Worm (Caenorhabditis elegans): ENCODE results near the gene nfi-1.

nfi-1 gene

DNA sequence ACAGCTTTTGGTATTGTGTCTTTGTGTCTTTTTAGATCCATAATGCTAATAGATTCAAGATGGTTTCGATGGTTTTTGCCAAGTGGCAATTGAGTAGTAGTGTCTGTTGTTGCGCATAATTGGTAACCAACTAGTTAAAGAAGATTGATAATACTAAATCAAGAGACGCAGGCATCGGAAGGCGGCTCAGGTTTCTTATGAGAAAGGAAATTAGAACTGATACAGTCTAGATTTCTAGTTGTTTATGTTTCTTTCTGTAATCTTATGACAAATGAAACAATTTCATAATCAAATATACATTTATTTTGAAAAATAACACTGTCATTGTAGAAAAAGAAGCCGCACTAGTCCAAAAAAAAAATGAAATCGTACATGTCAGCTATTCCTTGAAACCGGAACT is 15.8 kb downstream of the nfi-1 start, which contains the start of gene ZK1290.10:
Gene ZK1290.10 (minus strand): TSS at position 101 of the 400 bp plus-strand sequence.
- TF ChIP-seq aly-1 (tag; optimal IDR thresholded peaks at IDR 0.05), result no peak
- TF ChIP-seq hnd-1 (tag; optimal IDR thresholded peaks at IDR 0.05), result no peak
- TF ChIP-seq tra-4 (tag; optimal IDR thresholded peaks at IDR 0.05), result no peak
- no peak for TF ChIP-seq pes-1 (GFP tag; IDR thresholded peaks at IDR 0.05)
- TF ChIP-seq ama-1 (optimal IDR thresholded peaks at IDR 0.05), result no peak
- TF ChIP-seq scrt-1 (GFP tag; IDR thresholded peaks at IDR 0.05), result no peak
- TF ChIP-seq hmbx-1 (tag; optimal IDR thresholded peaks at IDR 0.05), result no peak
- no peak for TF ChIP-seq hmg-4 (GFP tag; optimal IDR thresholded peaks at IDR 0.05)
- TF ChIP-seq F13C5.2 (tag; optimal IDR thresholded peaks at IDR 0.05), result no peak
- TF ChIP-seq ets-7 (tag; optimal IDR thresholded peaks at IDR 0.05), result no peak
- no peak for TF ChIP-seq ceh-36 (tag; optimal IDR thresholded peaks at IDR 0.05)
- no peak for TF ChIP-seq ceh-13 (GFP tag; optimal IDR thresholded peaks at IDR 0.05)
- TF ChIP-seq B0310.2 (tag; optimal IDR thresholded peaks at IDR 0.05), result no peak
- TF ChIP-seq tbx-37 (GFP tag; conservative IDR thresholded peaks at IDR 0.05), result no peak
- no peak for TF ChIP-seq sea-1 (GFP tag; conservative IDR thresholded peaks at IDR 0.05)
- no peak for TF ChIP-seq flt-1 (GFP tag; IDR thresholded peaks at IDR 0.05)
- TF ChIP-seq tbx-11 (GFP tag; IDR thresholded peaks at IDR 0.05), result no peak

DNA sequence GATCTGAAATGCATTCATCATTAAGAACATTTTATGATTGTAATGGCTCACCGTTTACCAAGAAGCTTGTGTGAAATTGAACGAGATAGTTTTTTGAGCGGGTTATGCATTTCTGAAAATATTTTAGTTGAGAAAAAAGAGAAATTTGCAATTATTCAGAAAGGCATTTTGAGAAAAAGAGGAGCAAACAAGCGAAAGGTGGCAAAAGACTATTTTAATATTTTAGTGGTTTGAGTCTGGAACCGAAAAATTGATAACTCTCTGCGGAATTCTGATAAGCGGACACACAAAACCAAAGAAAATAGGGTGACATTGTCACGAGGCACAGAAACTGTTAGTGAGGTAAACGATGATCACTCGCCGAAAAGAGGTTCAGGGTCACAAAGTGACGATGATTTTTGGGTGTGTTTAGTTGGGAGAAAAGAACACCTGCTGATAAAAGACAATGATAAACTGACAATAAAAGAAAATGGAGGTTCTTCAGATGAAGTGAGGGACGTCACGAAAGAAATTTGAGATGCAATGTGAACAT is 16.8 kb downstream of the nfi-1 start:
- TF ChIP-seq ceh-36 (tag; optimal IDR thresholded peaks at IDR 0.05), result no peak
- TF ChIP-seq scrt-1 (GFP tag; IDR thresholded peaks at IDR 0.05), result no peak
- TF ChIP-seq sea-1 (GFP tag; conservative IDR thresholded peaks at IDR 0.05), result no peak
- TF ChIP-seq B0310.2 (tag; optimal IDR thresholded peaks at IDR 0.05), result no peak
- TF ChIP-seq aly-1 (tag; optimal IDR thresholded peaks at IDR 0.05), result no peak

DNA sequence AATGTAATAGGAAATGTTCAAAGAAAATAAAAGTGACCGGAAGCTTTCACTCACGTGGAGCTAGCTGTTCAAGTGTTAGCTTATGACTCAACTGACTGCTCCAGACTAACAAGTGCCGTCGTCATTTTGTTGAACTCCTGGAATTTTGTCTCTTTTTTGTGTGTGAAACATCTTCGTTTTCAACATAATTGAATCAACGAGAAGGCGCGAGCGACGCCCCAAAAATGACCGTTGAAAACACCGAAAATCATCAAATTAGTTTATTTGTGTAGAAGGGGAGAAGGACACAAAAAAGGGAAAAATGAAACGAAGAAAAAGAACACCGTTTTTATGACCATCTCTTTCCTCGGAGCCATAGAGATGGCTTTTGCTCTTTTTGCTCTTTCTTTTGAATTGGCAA is 17.5 kb downstream of the nfi-1 start, which contains the start of gene ZK1290.14:
Gene ZK1290.14 (minus strand): TSS at position 139 of the 400 bp plus-strand sequence.
- TF ChIP-seq hnd-1 (tag; optimal IDR thresholded peaks at IDR 0.05) (no peak), hmg-4 (GFP tag; optimal IDR thresholded peaks at IDR 0.05) (no peak), ets-7 (tag; optimal IDR thresholded peaks at IDR 0.05) (no peak), F13C5.2 (tag; optimal IDR thresholded peaks at IDR 0.05) (no peak), scrt-1 (GFP tag; IDR thresholded peaks at IDR 0.05) (no peak), aly-1 (tag; optimal IDR thresholded peaks at IDR 0.05) (no peak), sea-1 (GFP tag; conservative IDR thresholded peaks at IDR 0.05) (no peak), tbx-37 (GFP tag; conservative IDR thresholded peaks at IDR 0.05) (no peak), tra-4 (tag; optimal IDR thresholded peaks at IDR 0.05) (no peak), B0310.2 (tag; optimal IDR thresholded peaks at IDR 0.05) (no peak), ama-1 (optimal IDR thresholded peaks at IDR 0.05) (no peak), tbx-11 (GFP tag; IDR thresholded peaks at IDR 0.05) (no peak), hmbx-1 (tag; optimal IDR thresholded peaks at IDR 0.05) (no peak), ceh-13 (GFP tag; optimal IDR thresholded peaks at IDR 0.05) (no peak), pes-1 (GFP tag; IDR thresholded peaks at IDR 0.05) (no peak)

DNA sequence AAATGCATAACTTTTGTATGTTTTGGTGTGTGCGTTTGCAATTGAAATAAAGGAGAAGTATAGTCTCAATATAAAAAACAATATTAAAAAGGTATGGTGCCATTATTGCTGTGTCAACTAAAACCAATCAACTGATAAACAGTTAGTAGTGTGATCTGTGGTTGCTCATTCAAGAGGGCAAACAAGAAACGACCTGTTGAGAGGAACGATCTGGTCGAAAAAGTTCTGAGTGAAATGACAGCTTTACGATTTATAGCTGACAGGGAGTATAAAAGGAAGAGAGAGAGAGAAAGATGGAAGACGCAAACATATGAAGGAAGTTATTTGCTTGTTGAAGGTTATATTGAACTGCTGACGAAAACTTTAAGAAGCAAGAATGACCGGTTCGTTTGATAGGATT is 20.0 kb downstream of the nfi-1 start:
- TF ChIP-seq pes-1 (GFP tag; IDR thresholded peaks at IDR 0.05) (no peak), ama-1 (optimal IDR thresholded peaks at IDR 0.05) (no peak), tra-4 (tag; optimal IDR thresholded peaks at IDR 0.05) (no peak), hmbx-1 (tag; optimal IDR thresholded peaks at IDR 0.05) (no peak), sea-1 (GFP tag; conservative IDR thresholded peaks at IDR 0.05) (no peak), hnd-1 (tag; optimal IDR thresholded peaks at IDR 0.05) (no peak), B0310.2 (tag; optimal IDR thresholded peaks at IDR 0.05) (no peak), ceh-36 (tag; optimal IDR thresholded peaks at IDR 0.05) (no peak), F13C5.2 (tag; optimal IDR thresholded peaks at IDR 0.05) (no peak), ets-7 (tag; optimal IDR thresholded peaks at IDR 0.05) (no peak), flt-1 (GFP tag; IDR thresholded peaks at IDR 0.05) (no peak), tbx-37 (GFP tag; conservative IDR thresholded peaks at IDR 0.05) (no peak), hmg-4 (GFP tag; optimal IDR thresholded peaks at IDR 0.05) (no peak), scrt-1 (GFP tag; IDR thresholded peaks at IDR 0.05) (no peak), ceh-13 (GFP tag; optimal IDR thresholded peaks at IDR 0.05) (no peak), tbx-11 (GFP tag; IDR thresholded peaks at IDR 0.05) (no peak), aly-1 (tag; optimal IDR thresholded peaks at IDR 0.05) (no peak)

DNA sequence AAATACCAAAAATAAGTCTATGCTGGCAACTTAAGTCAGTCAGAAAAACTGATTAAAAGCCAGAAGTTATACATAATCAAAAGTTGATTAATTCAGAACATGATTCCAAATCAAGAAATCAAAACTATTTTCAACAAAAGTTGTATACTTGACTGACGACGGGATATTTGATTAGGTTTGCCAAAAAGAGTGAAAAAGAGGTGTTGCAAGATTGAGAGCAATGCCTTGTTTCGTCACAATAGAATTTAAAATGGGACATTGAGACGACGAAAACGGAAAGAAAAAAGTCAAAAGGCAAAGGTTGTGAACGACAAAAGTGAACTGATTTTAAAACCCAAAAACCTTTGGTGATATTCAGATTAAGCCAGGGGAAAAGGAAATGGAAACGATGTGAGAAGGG is 20.9 kb downstream of the nfi-1 start:
- TF ChIP-seq tra-4 (tag; optimal IDR thresholded peaks at IDR 0.05) (no peak), hnd-1 (tag; optimal IDR thresholded peaks at IDR 0.05) (no peak), tbx-37 (GFP tag; conservative IDR thresholded peaks at IDR 0.05) (no peak), ceh-13 (GFP tag; optimal IDR thresholded peaks at IDR 0.05) (no peak), scrt-1 (GFP tag; IDR thresholded peaks at IDR 0.05) (no peak), hmg-4 (GFP tag; optimal IDR thresholded peaks at IDR 0.05) (no peak), pes-1 (GFP tag; IDR thresholded peaks at IDR 0.05) (no peak), hmbx-1 (tag; optimal IDR thresholded peaks at IDR 0.05) (no peak), ama-1 (optimal IDR thresholded peaks at IDR 0.05) (no peak), ets-7 (tag; optimal IDR thresholded peaks at IDR 0.05) (no peak), flt-1 (GFP tag; IDR thresholded peaks at IDR 0.05) (no peak), sea-1 (GFP tag; conservative IDR thresholded peaks at IDR 0.05) (no peak), aly-1 (tag; optimal IDR thresholded peaks at IDR 0.05) (no peak), ceh-36 (tag; optimal IDR thresholded peaks at IDR 0.05) (no peak), tbx-11 (GFP tag; IDR thresholded peaks at IDR 0.05) (no peak)

DNA sequence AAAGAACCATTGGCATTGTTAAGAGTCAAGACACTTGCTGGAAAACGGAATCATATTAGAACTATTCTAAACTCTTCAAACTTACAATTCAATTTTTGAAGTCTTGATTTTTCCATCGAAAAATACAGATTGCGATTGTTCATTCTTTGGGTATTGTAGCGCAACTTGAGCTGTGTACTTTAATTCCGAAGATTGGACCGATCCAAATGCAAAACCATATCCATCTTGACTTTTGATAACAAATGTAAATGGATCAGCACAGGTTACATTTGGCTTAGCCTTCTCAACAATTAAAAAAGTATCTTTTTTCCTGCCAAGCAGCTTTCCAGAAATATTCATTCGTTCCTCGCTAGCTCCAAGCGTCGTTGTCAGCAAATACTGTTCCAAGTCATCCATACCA is 22.9 kb downstream of the nfi-1 start:
- TF ChIP-seq tbx-11 (GFP tag; IDR thresholded peaks at IDR 0.05), result no peak
- no peak for TF ChIP-seq hnd-1 (tag; optimal IDR thresholded peaks at IDR 0.05)
- no peak for TF ChIP-seq ama-1 (optimal IDR thresholded peaks at IDR 0.05)
- no peak for TF ChIP-seq tra-4 (tag; optimal IDR thresholded peaks at IDR 0.05)
- no peak for TF ChIP-seq ets-7 (tag; optimal IDR thresholded peaks at IDR 0.05)
- no peak for TF ChIP-seq hmg-4 (GFP tag; optimal IDR thresholded peaks at IDR 0.05)
- TF ChIP-seq pes-1 (GFP tag; IDR thresholded peaks at IDR 0.05), result no peak

DNA sequence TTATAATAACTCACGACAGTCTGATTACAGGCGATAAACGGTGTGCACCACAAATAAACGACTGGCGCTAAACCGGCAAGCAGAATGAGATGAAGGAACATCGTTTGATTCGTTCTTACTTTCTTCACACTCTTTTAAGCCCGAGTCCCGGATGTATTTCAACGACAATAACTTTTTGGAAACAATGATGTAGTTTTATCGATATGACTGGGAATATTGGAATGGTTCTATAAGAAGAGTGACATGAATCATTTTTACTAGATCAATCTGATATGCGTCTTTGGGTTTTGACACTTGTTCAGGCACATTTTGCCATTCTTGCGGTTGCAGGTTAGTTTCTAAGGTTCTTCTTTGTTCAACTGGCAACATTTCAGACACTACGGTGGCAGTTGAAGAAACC is 23.5 kb downstream of the nfi-1 start, which contains the start of the genes ZK1290.11 and ZK1290.1:
Gene ZK1290.11 (minus strand): TSS at position 101 of the 400 bp plus-strand sequence.
Gene ZK1290.1 (plus strand): TSS at position 271 of the 400 bp plus-strand sequence.
- TF ChIP-seq tra-4 (tag; optimal IDR thresholded peaks at IDR 0.05) (no peak), ceh-13 (GFP tag; optimal IDR thresholded peaks at IDR 0.05) (no peak)
